Fruit fly (Drosophila melanogaster): ENCODE results near the gene MnM.

MnM gene

DNA sequence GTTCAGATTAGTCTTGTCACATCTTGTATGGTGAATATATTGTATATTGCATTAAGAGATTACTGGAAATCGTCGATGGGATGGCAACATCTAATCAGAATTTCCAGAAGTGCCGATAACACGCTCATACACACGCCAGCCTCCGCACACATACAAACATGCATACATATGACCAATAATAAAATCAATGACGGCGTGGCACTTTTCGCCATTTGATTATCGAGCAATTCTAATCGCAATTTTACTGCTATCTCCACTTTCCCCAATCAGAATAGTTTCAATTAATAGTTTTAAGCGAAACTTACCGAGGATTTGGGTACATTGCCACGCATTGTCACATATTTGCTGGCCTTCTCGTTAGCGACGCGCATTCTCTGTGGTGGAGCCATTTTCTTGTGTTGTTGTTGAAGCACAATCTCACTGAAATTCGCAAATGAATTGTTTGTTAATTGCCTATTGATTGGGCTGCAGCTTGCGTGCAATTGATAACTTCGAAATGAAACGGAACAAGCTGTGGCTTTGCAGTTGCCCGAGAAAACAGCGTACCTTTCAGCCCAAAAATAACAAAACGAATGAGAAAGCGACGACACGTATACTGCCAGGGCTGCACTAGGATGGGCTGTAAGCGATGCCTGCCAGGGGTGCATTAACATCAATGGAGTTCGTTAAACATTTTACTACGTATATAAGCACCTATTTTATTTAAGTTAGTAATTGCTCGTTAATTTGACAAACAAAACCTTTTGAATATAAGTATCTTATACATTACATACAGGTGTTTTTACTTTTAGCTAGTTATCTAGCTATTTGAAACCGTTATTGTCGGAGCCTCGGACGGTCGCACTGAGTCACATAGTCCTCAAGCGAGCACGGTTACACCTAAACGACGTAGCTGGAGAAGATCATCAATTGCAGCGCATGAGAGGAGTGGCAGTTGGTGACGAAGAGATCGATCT, 20.3 kb upstream of the MnM start, which contains the start of the genes CG32276 and gry (continued):
- peak; percentile 93 for TF ChIP-seq HmgZ (tag; optimal IDR thresholded peaks at IDR 0.05)
- TF ChIP-seq nmo (GFP tag; optimal IDR thresholded peaks at IDR 0.05) = peak; percentile 84
- TF ChIP-seq jumu (GFP tag; optimal IDR thresholded peaks at IDR 0.05) = peak; percentile 88
- TF ChIP-seq CG3407 (GFP tag; optimal IDR thresholded peaks at IDR 0.05) = peak; percentile 33
- no peak for TF ChIP-seq pita (GFP tag; optimal IDR thresholded peaks at IDR 0.05)
- peak; percentile 53 for TF ChIP-seq nerfin-1 (tag; optimal IDR thresholded peaks at IDR 0.05)
- no peak for TF ChIP-seq CG11398 (GFP tag; optimal IDR thresholded peaks at IDR 0.05)
- peak; percentile 65 for TF ChIP-seq esg (GFP tag; conservative IDR thresholded peaks at IDR 0.05)
- no peak for TF ChIP-seq CG13894 (tag; optimal IDR thresholded peaks at IDR 0.05)
- TF ChIP-seq CG11723 (GFP tag; optimal IDR thresholded peaks at IDR 0.05) = peak; percentile 60
- TF ChIP-seq Jarid2 (GFP tag; optimal IDR thresholded peaks at IDR 0.05) = peak; percentile 50
- TF ChIP-seq CG34422 (GFP tag; IDR thresholded peaks at IDR 0.05) = peak; percentile 73
- TF ChIP-seq Gug (GFP tag; IDR thresholded peaks at IDR 0.05) = peak; percentile 68; the same call in 2 of the 4 replicates
- TF ChIP-seq CHES-1-like (GFP tag; optimal IDR thresholded peaks at IDR 0.05) = peak; percentile 89
- TF ChIP-seq CG15011 (GFP tag; optimal IDR thresholded peaks at IDR 0.05) = no peak
- TF ChIP-seq CG34376 (GFP tag; optimal IDR thresholded peaks at IDR 0.05) = peak; percentile 75
- peak; percentile 69 for TF ChIP-seq Six4 (GFP tag; optimal IDR thresholded peaks at IDR 0.05)
- peak; percentile 64 for TF ChIP-seq CG10209 (GFP tag; optimal IDR thresholded peaks at IDR 0.05)
- no peak for TF ChIP-seq Sox102F (GFP tag; optimal IDR thresholded peaks at IDR 0.05)
- TF ChIP-seq bsh (GFP tag; optimal IDR thresholded peaks at IDR 0.05) = peak in 1 of 2 experiments; percentile 66
- TF ChIP-seq jing (GFP tag; optimal IDR thresholded peaks at IDR 0.05) = no peak
- no peak for TF ChIP-seq Ravus (GFP tag; IDR thresholded peaks at IDR 0.05)
- peak; percentile 82 for TF ChIP-seq CG11456 (GFP tag; IDR thresholded peaks at IDR 0.05)
- TF ChIP-seq CG6175 (GFP tag; IDR thresholded peaks at IDR 0.05) = 0 out of 3 replicates have a peak, but pooled peaks have one; percentile 12
- peak; percentile 39 for TF ChIP-seq gcm2 (GFP tag; optimal IDR thresholded peaks at IDR 0.05)
- peak; percentile 78 for TF ChIP-seq CG17328 (GFP tag; IDR thresholded peaks at IDR 0.05)
- TF ChIP-seq CG4404 (GFP tag; IDR thresholded peaks at IDR 0.05) = peak; percentile 33; the same call in 1 of the 2 replicates
- TF ChIP-seq chn (GFP tag; optimal IDR thresholded peaks at IDR 0.05) = peak; percentile 77
- peak; percentile 90 for TF ChIP-seq Ets97D (GFP tag; optimal IDR thresholded peaks at IDR 0.05)
- no peak; the same call in 1 of the 2 replicates for TF ChIP-seq Bgb (GFP tag; IDR thresholded peaks at IDR 0.05; ENCODE audit: partially characterized antibody)
- TF ChIP-seq gem (tag; optimal IDR thresholded peaks at IDR 0.05) = no peak
- TF ChIP-seq schlank (tag; optimal IDR thresholded peaks at IDR 0.05) = no peak
- 0 out of 2 replicates have a peak, but pooled peaks have one; percentile 27 for TF ChIP-seq CG11085 (GFP tag; IDR thresholded peaks at IDR 0.05)
- peak; percentile 61 for TF ChIP-seq pnt (GFP tag; optimal IDR thresholded peaks at IDR 0.05)
- no peak for TF ChIP-seq CG10274 (GFP tag; optimal IDR thresholded peaks at IDR 0.05)
- TF ChIP-seq CG10979 (tag; optimal IDR thresholded peaks at IDR 0.05) = peak; percentile 71
- peak in 1 of 2 experiments; percentile 60 for TF ChIP-seq crp (GFP tag; optimal IDR thresholded peaks at IDR 0.05)
- peak; percentile 42 for TF ChIP-seq exex (tag; optimal IDR thresholded peaks at IDR 0.05)
- TF ChIP-seq CG4730 (GFP tag; IDR thresholded peaks at IDR 0.05) = peak; percentile 47
- no peak for TF ChIP-seq rib (GFP tag; IDR thresholded peaks at IDR 0.05)
- peak; percentile 67 for TF ChIP-seq dmrt11E (tag; optimal IDR thresholded peaks at IDR 0.05)
- TF ChIP-seq Bteb2 (GFP tag; optimal IDR thresholded peaks at IDR 0.05) = peak; percentile 79
- peak; percentile 54 to 71 for TF ChIP-seq chif (GFP tag; optimal IDR thresholded peaks at IDR 0.05)
- peak; percentile 71 for TF ChIP-seq her (GFP tag; optimal IDR thresholded peaks at IDR 0.05)
- TF ChIP-seq Dref (GFP tag; IDR thresholded peaks at IDR 0.05) = 0 out of 2 replicates have a peak, but pooled peaks have one; percentile 39
- TF ChIP-seq Vsx1 (GFP tag; optimal IDR thresholded peaks at IDR 0.05) = no peak
- no peak for TF ChIP-seq CG8478 (optimal IDR thresholded peaks at IDR 0.05)
- TF ChIP-seq MTF-1 (GFP tag; optimal IDR thresholded peaks at IDR 0.05; ENCODE audit: borderline replicate concordance) = peak; percentile 42
